Fruit fly (Drosophila melanogaster) whole organism, embryonic: ENCODE measurements around the gene TpnC25D.

ENCODE experiments used
- Bdp1 ChIP-seq: fragments of 200-800 bp; sonication (Bioruptor generic); optimal IDR thresholded peaks from 3 replicates; lab custom pipeline; 2016; ENCODE audit warnings: missing biosample characterization, missing genetic modification characterization
- CG10267 ChIP-seq: fragments of 200-800 bp; sonication (Bioruptor generic); optimal IDR thresholded peaks from 2 replicates; lab custom pipeline; 2018; ENCODE audit warnings: missing biosample characterization, mild to moderate bottlenecking, missing genetic modification characterization, moderate library complexity
- CG10274 ChIP-seq: fragments of 200-800 bp; sonication (Bioruptor generic); optimal IDR thresholded peaks from 3 replicates; lab custom pipeline; 2017; ENCODE audit warnings: missing biosample characterization, mild to moderate bottlenecking, missing genetic modification characterization
- CG10543 ChIP-seq: fragments of 200-800 bp; sonication (Bioruptor generic); optimal IDR thresholded peaks from 3 replicates; lab custom pipeline; 2017; ENCODE audit warnings: missing biosample characterization, mild to moderate bottlenecking, missing genetic modification characterization, moderate library complexity
- CG11504 ChIP-seq: fragments of 200-800 bp; sonication (Bioruptor generic); optimal IDR thresholded peaks from 3 replicates; lab custom pipeline; 2019; ENCODE audit warnings: missing biosample characterization, mild to moderate bottlenecking, missing genetic modification characterization, moderate library complexity
- CG13424 ChIP-seq: fragments of 200-800 bp; sonication (Bioruptor generic); optimal IDR thresholded peaks from 2 replicates; lab custom pipeline; 2019; ENCODE audit warnings: missing biosample characterization, mild to moderate bottlenecking, missing genetic modification characterization, moderate library complexity
- CG14441 ChIP-seq: fragments of 200-800 bp; sonication (Bioruptor generic); IDR thresholded peaks from 2 replicates; pipeline ENCODE4 v1.3.6; 2022; ENCODE audit warnings: missing biosample characterization, missing genetic modification characterization
- CG14710 ChIP-seq: fragments of 200-800 bp; sonication (Bioruptor generic); optimal IDR thresholded peaks from 3 replicates; lab custom pipeline; 2019; ENCODE audit warnings: missing biosample characterization, mild to moderate bottlenecking, missing genetic modification characterization, moderate library complexity
- CG14965 ChIP-seq: fragments of 200-800 bp; sonication (Bioruptor generic); optimal IDR thresholded peaks from 2 replicates; lab custom pipeline; 2016; ENCODE audit warnings: missing biosample characterization, missing genetic modification characterization, borderline replicate concordance
- CG15696 ChIP-seq: fragments of 200-800 bp; sonication (Bioruptor generic); optimal IDR thresholded peaks from 2 replicates; lab custom pipeline; 2019; ENCODE audit warnings: missing biosample characterization, mild to moderate bottlenecking, missing genetic modification characterization, moderate library complexity
- CG1602 ChIP-seq: fragments of 200-800 bp; sonication (Bioruptor generic); optimal IDR thresholded peaks from 3 replicates; lab custom pipeline; 2016; ENCODE audit warnings: missing biosample characterization, missing genetic modification characterization
- CG17612 ChIP-seq: fragments of 200-800 bp; sonication (Bioruptor generic); IDR thresholded peaks from 2 replicates; pipeline ENCODE4 v1.3.6; 2022; ENCODE audit warnings: missing biosample characterization, missing genetic modification characterization
- CG2202 ChIP-seq: fragments of 200-800 bp; sonication (Bioruptor generic); optimal IDR thresholded peaks from 2 replicates; lab custom pipeline; 2018; ENCODE audit warnings: missing biosample characterization, mild to moderate bottlenecking, missing genetic modification characterization
- CG2712 ChIP-seq: fragments of 200-800 bp; optimal IDR thresholded peaks from 3 replicates; lab custom pipeline; 2019; ENCODE audit warnings: missing biosample characterization, mild to moderate bottlenecking, missing genetic modification characterization, moderate library complexity
- CG32772 ChIP-seq: fragments of 200-800 bp; sonication (Bioruptor generic); IDR thresholded peaks from 2 replicates; pipeline ENCODE4 v1.3.6; 2022; ENCODE audit warnings: missing biosample characterization, missing genetic modification characterization
- CG7372 ChIP-seq: fragments of 200-800 bp; sonication (Bioruptor generic); IDR thresholded peaks from 2 replicates; pipeline ENCODE4 v1.3.6; 2022; ENCODE audit warnings: missing biosample characterization, missing genetic modification characterization
- CG7745 ChIP-seq: fragments of 200-800 bp; sonication (Bioruptor generic); optimal IDR thresholded peaks from 2 replicates; lab custom pipeline; 2018; ENCODE audit warnings: missing biosample characterization, mild to moderate bottlenecking, missing genetic modification characterization, moderate library complexity
- CG8924 ChIP-seq: fragments of 200-800 bp; optimal IDR thresholded peaks from 3 replicates; lab custom pipeline; 2019; ENCODE audit warnings: missing biosample characterization, mild to moderate bottlenecking, missing genetic modification characterization, moderate library complexity
- CG9876 ChIP-seq: fragments of 200-800 bp; sonication (Bioruptor generic); optimal IDR thresholded peaks from 2 replicates; lab custom pipeline; 2016; ENCODE audit warnings: missing biosample characterization, missing genetic modification characterization
- CTCF ChIP-seq: fragments of 200-800 bp; sonication (Bioruptor generic); optimal IDR thresholded peaks from 2 replicates; lab custom pipeline; 2017; ENCODE audit warnings: missing biosample characterization, mild to moderate bottlenecking, missing genetic modification characterization, moderate library complexity
- Dll ChIP-seq: fragments of 200-800 bp; sonication (Bioruptor generic); IDR thresholded peaks from 4 replicates; pipeline ENCODE4 v1.3.6; 2022; ENCODE audit warnings: missing biosample characterization, missing genetic modification characterization; ENCODE audit not compliant: partially characterized antibody
- HLHmδ ChIP-seq: fragments of 200-800 bp; sonication (Bioruptor generic); optimal IDR thresholded peaks from 2 replicates; lab custom pipeline; 2018; ENCODE audit warnings: missing biosample characterization, mild to moderate bottlenecking, missing genetic modification characterization, moderate library complexity
- MBD-R2 ChIP-seq: fragments of 200-800 bp; sonication (Bioruptor generic); IDR thresholded peaks from 2 replicates; pipeline ENCODE4 v1.3.6; 2022; ENCODE audit warnings: missing biosample characterization, missing genetic modification characterization
- MTF-1 ChIP-seq: fragments of 200-800 bp; sonication (Bioruptor generic); optimal IDR thresholded peaks from 2 replicates; lab custom pipeline; 2018; ENCODE audit warnings: missing biosample characterization, mild to moderate bottlenecking, missing genetic modification characterization, borderline replicate concordance
- Meics ChIP-seq: fragments of 200-800 bp; sonication (Bioruptor generic); optimal IDR thresholded peaks from 2 replicates; lab custom pipeline; 2017; ENCODE audit warnings: missing biosample characterization, mild to moderate bottlenecking, missing genetic modification characterization
- NFAT ChIP-seq: fragments of 200-800 bp; sonication (Bioruptor generic); IDR thresholded peaks from 2 replicates; pipeline ENCODE4 v1.3.6; 2022; ENCODE audit warnings: missing biosample characterization, missing genetic modification characterization
- Nf-YB ChIP-seq: fragments of 200-800 bp; sonication (Bioruptor generic); optimal IDR thresholded peaks from 3 replicates; lab custom pipeline; 2019; ENCODE audit warnings: missing biosample characterization, mild to moderate bottlenecking, missing genetic modification characterization, moderate library complexity
- Six4 ChIP-seq: fragments of 200-800 bp; sonication (Bioruptor generic); optimal IDR thresholded peaks from 2 replicates; lab custom pipeline; 2016; ENCODE audit warnings: missing biosample characterization, missing genetic modification characterization
- Stat92E ChIP-seq, 3 experiments: fragments of >200 bp in 2 of 3; fragments of 200-800 bp in 1 of 3; sonication (Bioruptor generic) in 1 of 3; optimal IDR thresholded peaks; 2 replicates each; lab custom pipeline; 2017 to 2019; ENCODE audit warnings: missing biosample characterization in 3 of 3, missing genetic modification characterization in 3 of 3, mild to moderate bottlenecking in 1 of 3, moderate library complexity in 1 of 3
- Xrp1 ChIP-seq: fragments of 200-800 bp; sonication (Bioruptor generic); IDR thresholded peaks from 2 replicates; pipeline ENCODE4 v1.3.6; 2022; ENCODE audit warnings: missing biosample characterization, missing genetic modification characterization
- ase ChIP-seq: fragments of 200-800 bp; sonication (Bioruptor generic); IDR thresholded peaks from 3 replicates; pipeline ENCODE4 v1.3.6; 2022; ENCODE audit warnings: missing biosample characterization, missing genetic modification characterization
- bcd ChIP-seq: fragments of 200-800 bp; sonication (Bioruptor generic); optimal IDR thresholded peaks from 2 replicates; lab custom pipeline; 2017; ENCODE audit warnings: missing biosample characterization, mild to moderate bottlenecking, missing genetic modification characterization
- bsh ChIP-seq, 2 experiments: fragments of 200-800 bp; sonication (Bioruptor generic); optimal IDR thresholded peaks; 2 replicates each; lab custom pipeline; 2017 to 2018; ENCODE audit warnings: mild to moderate bottlenecking in 2 of 2, missing biosample characterization in 2 of 2, missing genetic modification characterization in 2 of 2, moderate library complexity in 1 of 2
- ci ChIP-seq: fragments of 200-800 bp; sonication (Bioruptor generic); IDR thresholded peaks from 3 replicates; pipeline ENCODE4 v1.3.6; 2022; ENCODE audit warnings: missing biosample characterization, missing genetic modification characterization
- danr ChIP-seq: fragments of 200-800 bp; sonication (Bioruptor generic); IDR thresholded peaks from 2 replicates; pipeline ENCODE4 v1.3.6; 2022; ENCODE audit warnings: missing biosample characterization, missing genetic modification characterization
- dati ChIP-seq: fragments of 200-800 bp; sonication (Bioruptor generic); IDR thresholded peaks from 2 replicates; pipeline ENCODE4 v1.3.6; 2022; ENCODE audit warnings: missing biosample characterization, missing genetic modification characterization
- gce ChIP-seq: fragments of 200-800 bp; sonication (Bioruptor generic); IDR thresholded peaks from 3 replicates; pipeline ENCODE4 v1.3.6; 2022; ENCODE audit warnings: missing biosample characterization, missing genetic modification characterization
- kay ChIP-seq: fragments of 200-800 bp; sonication (Bioruptor generic); optimal IDR thresholded peaks from 2 replicates; lab custom pipeline; 2016; ENCODE audit warnings: missing biosample characterization, missing genetic modification characterization
- lmd ChIP-seq: fragments of 200-800 bp; sonication (Bioruptor generic); IDR thresholded peaks from 2 replicates; pipeline ENCODE4 v1.3.6; 2022; ENCODE audit warnings: missing biosample characterization, missing genetic modification characterization
- maf-S ChIP-seq: fragments of 200-800 bp; sonication (Bioruptor generic); optimal IDR thresholded peaks from 2 replicates; lab custom pipeline; 2016; ENCODE audit warnings: missing biosample characterization, missing genetic modification characterization
- mam ChIP-seq: fragments of 200-800 bp; sonication (Bioruptor generic); optimal IDR thresholded peaks from 3 replicates; lab custom pipeline; 2016; ENCODE audit warnings: missing biosample characterization, missing genetic modification characterization
- nerfin-1 ChIP-seq: fragments of 200-800 bp; sonication (Bioruptor generic); optimal IDR thresholded peaks from 3 replicates; lab custom pipeline; 2019; ENCODE audit warnings: missing biosample characterization, mild to moderate bottlenecking, missing genetic modification characterization, moderate library complexity
- otp ChIP-seq: fragments of 200-800 bp; sonication (Bioruptor generic); IDR thresholded peaks from 3 replicates; pipeline ENCODE4, ENCODE4 v1.3.6; 2022; ENCODE audit warnings: missing biosample characterization, missing genetic modification characterization
- pros ChIP-seq: fragments of 200-800 bp; sonication (Bioruptor generic); optimal IDR thresholded peaks from 3 replicates; lab custom pipeline; 2019; ENCODE audit warnings: missing biosample characterization, mild to moderate bottlenecking, missing genetic modification characterization, moderate library complexity
- repo ChIP-seq: fragments of 200-800 bp; sonication (Bioruptor generic); optimal IDR thresholded peaks from 2 replicates; lab custom pipeline; 2016; ENCODE audit warnings: missing biosample characterization, missing genetic modification characterization
- sd ChIP-seq: fragments of 200-800 bp; sonication (Bioruptor generic); optimal IDR thresholded peaks from 3 replicates; lab custom pipeline; 2018; ENCODE audit warnings: missing biosample characterization, mild to moderate bottlenecking, missing genetic modification characterization, moderate library complexity
- sr ChIP-seq: fragments of 200-800 bp; sonication (Bioruptor generic); IDR thresholded peaks from 3 replicates; pipeline ENCODE4 v1.3.6; 2022; ENCODE audit warnings: missing biosample characterization, missing genetic modification characterization
- tgo ChIP-seq: fragments of 200-800 bp; sonication (Bioruptor generic); IDR thresholded peaks from 3 replicates; pipeline ENCODE4 v1.3.6; 2022; ENCODE audit warnings: missing biosample characterization, missing genetic modification characterization
- twi ChIP-seq: fragments of 200-800 bp; optimal IDR thresholded peaks from 2 replicates; lab custom pipeline; 2019; ENCODE audit warnings: missing biosample characterization, mild to moderate bottlenecking, missing genetic modification characterization, moderate library complexity
- yki ChIP-seq: fragments of >200 bp; optimal IDR thresholded peaks from 3 replicates; lab custom pipeline; 2018

Gene TpnC25D

DNA sequence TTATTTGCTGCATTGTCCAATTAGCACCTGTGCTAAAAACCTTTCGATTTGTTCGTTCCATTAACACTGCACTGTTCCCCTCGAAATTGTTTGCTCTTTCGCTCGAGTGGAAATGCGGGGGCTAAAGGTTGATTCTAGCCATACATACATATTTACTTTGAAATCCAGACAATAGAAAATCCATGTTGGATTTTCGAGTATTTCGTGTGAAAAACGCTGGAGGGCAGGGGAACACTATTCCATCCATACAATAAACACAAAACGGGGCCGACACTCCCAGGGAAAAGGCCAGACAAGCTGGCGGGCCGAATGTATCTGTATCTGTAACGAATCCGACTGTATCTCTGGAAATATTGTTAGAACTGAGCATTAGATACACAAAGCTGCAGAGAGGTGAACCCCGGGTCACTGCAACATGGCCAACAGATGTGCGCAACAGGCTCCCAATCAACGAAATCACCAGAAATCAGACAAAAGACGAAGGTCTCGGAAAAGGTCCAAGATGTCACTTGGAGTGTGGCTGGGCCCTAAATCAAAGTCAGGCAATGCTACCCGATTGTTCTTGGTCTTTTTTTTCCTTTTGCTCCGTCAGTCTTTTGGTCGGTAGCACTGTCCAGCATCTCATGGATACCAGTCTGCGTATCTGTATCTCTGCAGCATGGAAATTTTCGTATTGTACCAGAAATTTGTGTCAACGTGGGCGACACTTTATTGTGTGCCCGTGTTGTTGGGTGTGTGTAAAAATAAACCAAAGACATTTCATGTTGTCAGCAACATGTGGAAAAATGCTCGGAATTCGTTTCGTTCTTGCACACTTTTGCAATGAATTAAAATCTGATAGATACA lies 23.2 kb downstream of the TpnC25D start:
- TF ChIP-seq CG1602 (GFP tag; lab: Kevin White, UChicago) = no peak
- TF ChIP-seq Xrp1 (GFP tag; lab: Robert Waterston, UW) = no peak
- no peak for TF ChIP-seq tgo (GFP tag; lab: Robert Waterston, UW)
- TF ChIP-seq CG10543 = no peak
- no peak for TF ChIP-seq CG10267 (tag; lab: Kevin White, UChicago)
- no peak for TF ChIP-seq CG13424 (tag; lab: Kevin White, UChicago)
- TF ChIP-seq CG15696 (tag; lab: Kevin White, UChicago) = peak; percentile 63
- no peak for TF ChIP-seq nerfin-1
- peak; percentile 4 for TF ChIP-seq CG14710 (tag; lab: Kevin White, UChicago)
- no peak for TF ChIP-seq HLHmδ
- TF ChIP-seq CG7745 = peak; percentile 47
- peak; percentile 100 for TF ChIP-seq twi (tag; lab: Kevin White, UChicago)
- no peak for TF ChIP-seq dati (GFP tag; lab: Robert Waterston, UW)
- TF ChIP-seq CG2712 (tag; lab: Kevin White, UChicago) = no peak
- TF ChIP-seq NFAT (GFP tag; lab: Robert Waterston, UW) = no peak
- TF ChIP-seq bcd (GFP tag; lab: Kevin White, UChicago) = no peak
- no peak for TF ChIP-seq repo (GFP tag; lab: Kevin White, UChicago)
- TF ChIP-seq CG11504 (tag; lab: Kevin White, UChicago) = no peak
- no peak for TF ChIP-seq kay (GFP tag; lab: Kevin White, UChicago)
- TF ChIP-seq ase (GFP tag; lab: Robert Waterston, UW) = 0 out of 3 replicates have a peak, but pooled peaks have one; percentile 16
- no peak for TF ChIP-seq maf-S (GFP tag; lab: Kevin White, UChicago)
- TF ChIP-seq Nf-YB (GFP tag; lab: Kevin White, UChicago) = no peak
- peak; percentile 1 for TF ChIP-seq Meics (GFP tag; lab: Kevin White, UChicago)
- TF ChIP-seq CG8924 (tag; lab: Kevin White, UChicago) = no peak
- no peak for TF ChIP-seq CG17612 (GFP tag; lab: Robert Waterston, UW)
- TF ChIP-seq Bdp1 = no peak
- TF ChIP-seq CG9876 (GFP tag; lab: Kevin White, UChicago) = no peak
- no peak for TF ChIP-seq Dll (GFP tag; lab: Robert Waterston, UW)
- TF ChIP-seq MBD-R2 (GFP tag; lab: Robert Waterston, UW) = no peak
- TF ChIP-seq CG10274 = no peak
- peak; percentile 6 for TF ChIP-seq MTF-1 (GFP tag; lab: Kevin White, UChicago)
- no peak for TF ChIP-seq CG32772
- TF ChIP-seq CTCF (GFP tag; lab: Kevin White, UChicago) = no peak
- peak; percentile 48 for TF ChIP-seq pros
- peak; percentile 88 for TF ChIP-seq sd (tag; lab: Kevin White, UChicago)
- TF ChIP-seq otp (GFP tag; lab: Robert Waterston, UW) = 0 out of 3 replicates have a peak, but pooled peaks have one; percentile 39
- TF ChIP-seq CG14441 (GFP tag; lab: Robert Waterston, UW) = no peak
- peak; percentile 16 for TF ChIP-seq CG2202 (tag; lab: Kevin White, UChicago)
- TF ChIP-seq gce (GFP tag; lab: Robert Waterston, UW) = no peak
- no peak for TF ChIP-seq mam (GFP tag; lab: Kevin White, UChicago)
- TF ChIP-seq yki (lab: Kevin White, UChicago) = no peak
- 0 out of 2 replicates have a peak, but pooled peaks have one; percentile 5 for TF ChIP-seq lmd (GFP tag; lab: Robert Waterston, UW)
- no peak for TF ChIP-seq Six4 (GFP tag; lab: Kevin White, UChicago)
- no peak for TF ChIP-seq CG14965 (GFP tag; lab: Kevin White, UChicago)
- TF ChIP-seq Stat92E (GFP tag; optimal IDR thresholded peaks at IDR 0.05; lab: Kevin White, UChicago) = peak in 1 of 3 experiments; percentile 98
- peak; percentile 93 for TF ChIP-seq sr (GFP tag; lab: Robert Waterston, UW)
- no peak for TF ChIP-seq danr
- 0 out of 3 replicates have a peak, but pooled peaks have one; percentile 20 for TF ChIP-seq ci (GFP tag; lab: Robert Waterston, UW)
- no peak for TF ChIP-seq CG7372 (GFP tag; lab: Robert Waterston, UW)
- peak in 1 of 2 experiments; percentile 0 for TF ChIP-seq bsh (GFP tag; optimal IDR thresholded peaks at IDR 0.05; lab: Kevin White, UChicago)
